Fruit fly (Drosophila melanogaster): ENCODE measurements around the gene CG10184.
A peak's percentile ranks its signal among the peaks of the same experiment; 100 is the strongest.

CG10184 gene

dm6 chr3R:23601346-23601817 is 3.9 kb downstream of the CG10184 start (continued):
- TF ChIP-seq CG34376 (GFP tag; optimal IDR thresholded peaks at IDR 0.05) = peak; percentile 24
- peak; percentile 71 for TF ChIP-seq crol (GFP tag; IDR thresholded peaks at IDR 0.05)
- peak; percentile 59 for TF ChIP-seq CG12769 (tag; optimal IDR thresholded peaks at IDR 0.05)
- peak; percentile 34 for TF ChIP-seq CG1832 (GFP tag; optimal IDR thresholded peaks at IDR 0.05)
- TF ChIP-seq Rfx (GFP tag; IDR thresholded peaks at IDR 0.05) = peak; percentile 31; the same call in 1 of the 2 replicates
- TF ChIP-seq CG42726 (GFP tag; IDR thresholded peaks at IDR 0.05; ENCODE audit: partially characterized antibody) = 0 out of 2 replicates have a peak, but pooled peaks have one; percentile 56
- TF ChIP-seq shn (GFP tag; optimal IDR thresholded peaks at IDR 0.05) = no peak
- peak; percentile 98 for TF ChIP-seq Bdp1 (GFP tag; optimal IDR thresholded peaks at IDR 0.05)
- TF ChIP-seq vvl (GFP tag; IDR thresholded peaks at IDR 0.05) = peak; percentile 39; the same call in 1 of the 2 replicates
- 0 out of 2 replicates have a peak, but pooled peaks have one; percentile 22 for TF ChIP-seq CG32532 (GFP tag; IDR thresholded peaks at IDR 0.05)
- TF ChIP-seq chinmo (GFP tag; IDR thresholded peaks at IDR 0.05; ENCODE audit: partially characterized antibody) = peak; percentile 85; the same call in 2 of the 4 replicates
- TF ChIP-seq sna (GFP tag; IDR thresholded peaks at IDR 0.05; ENCODE audit: partially characterized antibody) = peak; percentile 76
- TF ChIP-seq tio (GFP tag; optimal IDR thresholded peaks at IDR 0.05) = no peak
- TF ChIP-seq Aef1 (GFP tag; IDR thresholded peaks at IDR 0.05) = peak; percentile 17; the same call in 1 of the 3 replicates
- TF ChIP-seq tna (GFP tag; IDR thresholded peaks at IDR 0.05; ENCODE audit: partially characterized antibody) = peak; percentile 60
- TF ChIP-seq Dll (GFP tag; IDR thresholded peaks at IDR 0.05; ENCODE audit: partially characterized antibody) = peak; percentile 54; the same call in 2 of the 4 replicates
- TF ChIP-seq CG11695 (GFP tag; IDR thresholded peaks at IDR 0.05) = 0 out of 3 replicates have a peak, but pooled peaks have one; percentile 22
- TF ChIP-seq CG7963 (GFP tag; IDR thresholded peaks at IDR 0.05; ENCODE audit: partially characterized antibody) = peak; percentile 48; the same call in 1 of the 3 replicates
- TF ChIP-seq CG4854 (GFP tag; optimal IDR thresholded peaks at IDR 0.05) = no peak
- TF ChIP-seq NC2α (GFP tag; optimal IDR thresholded peaks at IDR 0.05) = no peak
- TF ChIP-seq CG14965 (GFP tag; optimal IDR thresholded peaks at IDR 0.05; ENCODE audit: borderline replicate concordance) = no peak
- peak; percentile 55 for TF ChIP-seq abd-A (tag; optimal IDR thresholded peaks at IDR 0.05)
- TF ChIP-seq CG8765 (GFP tag; IDR thresholded peaks at IDR 0.05) = no peak
- peak; percentile 37 for TF ChIP-seq sug (tag; optimal IDR thresholded peaks at IDR 0.05)
- TF ChIP-seq NK7.1 (GFP tag; optimal IDR thresholded peaks at IDR 0.05) = no peak
- no peak for TF ChIP-seq CG12155 (GFP tag; optimal IDR thresholded peaks at IDR 0.05)
- peak; percentile 77 for TF ChIP-seq HLH4C (GFP tag; IDR thresholded peaks at IDR 0.05; ENCODE audit: partially characterized antibody)
- TF ChIP-seq mld (GFP tag; IDR thresholded peaks at IDR 0.05; ENCODE audit: partially characterized antibody) = peak; percentile 49; the same call in 1 of the 3 replicates
- peak; percentile 65; the same call in 2 of the 3 replicates for TF ChIP-seq Opbp (GFP tag; IDR thresholded peaks at IDR 0.05; ENCODE audit: partially characterized antibody)
- peak; percentile 54; the same call in 2 of the 3 replicates for TF ChIP-seq knrl (GFP tag; IDR thresholded peaks at IDR 0.05; ENCODE audit: partially characterized antibody)
- TF ChIP-seq CG9932 (GFP tag; IDR thresholded peaks at IDR 0.05) = no peak
- peak; percentile 59; the same call in 2 of the 3 replicates for TF ChIP-seq CG34224 (GFP tag; IDR thresholded peaks at IDR 0.05; ENCODE audit: partially characterized antibody)
- TF ChIP-seq CG13287 (GFP tag; IDR thresholded peaks at IDR 0.05; ENCODE audit: partially characterized antibody) = peak; percentile 65
- TF ChIP-seq Atf3 (GFP tag; optimal IDR thresholded peaks at IDR 0.05) = no peak
- no peak for TF ChIP-seq CG15479 (GFP tag; optimal IDR thresholded peaks at IDR 0.05)
- no peak for TF ChIP-seq CG7928 (GFP tag; optimal IDR thresholded peaks at IDR 0.05)
- no peak for TF ChIP-seq CG13296 (GFP tag; optimal IDR thresholded peaks at IDR 0.05)
- peak; percentile 67 for TF ChIP-seq CG16813 (GFP tag; IDR thresholded peaks at IDR 0.05; ENCODE audit: partially characterized antibody)
- no peak for TF ChIP-seq Nf-YB (GFP tag; optimal IDR thresholded peaks at IDR 0.05)
- peak; percentile 46; the same call in 2 of the 3 replicates for TF ChIP-seq vnd (GFP tag; IDR thresholded peaks at IDR 0.05; ENCODE audit: partially characterized antibody)
- TF ChIP-seq amos (GFP tag; IDR thresholded peaks at IDR 0.05; ENCODE audit: partially characterized antibody) = peak; percentile 69
